Fruit fly (Drosophila melanogaster) Kc167 (cell line): ENCODE data around the gene aop.

Experiments used
- Myc ChIP-seq: fragments of >200 bp; optimal IDR thresholded peaks from 2 replicates; lab custom pipeline; 2017; ENCODE audit warnings: missing external identifiers
- h ChIP-seq: fragments of >200 bp; optimal IDR thresholded peaks from 3 replicates; lab custom pipeline; 2018; ENCODE audit warnings: missing external identifiers
- insv ChIP-seq: fragments of >200 bp; optimal IDR thresholded peaks from 3 replicates; lab custom pipeline; 2018; ENCODE audit warnings: missing external identifiers
- psq ChIP-seq: fragments of >200 bp; optimal IDR thresholded peaks from 2 replicates; lab custom pipeline; 2017; ENCODE audit warnings: missing external identifiers
- ttk ChIP-seq: sonication (Bioruptor generic); optimal IDR thresholded peaks from 2 replicates; lab custom pipeline; 2017; ENCODE audit warnings: missing external identifiers

DNA sequence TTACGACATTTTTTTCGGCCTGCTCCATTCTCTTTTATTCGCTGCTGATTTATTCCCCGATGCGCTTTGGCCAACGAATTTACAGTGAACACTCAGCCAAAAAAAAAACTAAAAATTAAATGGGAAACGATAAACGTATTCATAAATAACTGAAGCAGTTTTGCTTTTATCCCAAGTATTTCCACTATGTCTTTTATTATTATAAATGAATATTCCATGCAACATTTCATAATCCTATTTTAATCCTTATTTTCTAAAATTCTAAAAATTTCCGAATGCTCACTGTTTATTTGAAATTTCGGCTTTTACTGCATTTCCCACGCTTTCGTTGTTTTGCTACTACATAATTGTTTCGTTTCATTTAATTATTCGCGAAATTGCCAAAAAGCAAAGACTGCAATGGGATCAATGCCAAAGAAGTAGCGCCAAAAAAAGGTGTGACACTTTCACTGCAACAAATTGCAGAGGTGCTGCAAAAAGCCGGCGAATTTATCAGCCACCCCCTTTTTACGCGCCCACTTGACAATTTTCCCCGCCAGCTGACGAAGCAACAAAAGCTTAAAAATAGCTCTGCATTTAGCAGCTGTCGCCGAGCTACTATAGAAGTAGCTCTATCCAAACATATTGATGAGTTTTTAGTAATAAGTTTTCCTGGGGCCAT is 47.0 kb downstream of the aop start:
- no peak for TF ChIP-seq h (lab: Kevin White, UChicago)
- TF ChIP-seq ttk = no peak
- TF ChIP-seq psq (lab: Kevin White, UChicago) = no peak
- TF ChIP-seq insv (lab: Kevin White, UChicago) = no peak
- no peak for TF ChIP-seq Myc (lab: Kevin White, UChicago)
